Fruit fly (Drosophila melanogaster): ENCODE measurements around the gene CG1105.
A peak's percentile ranks its signal among the peaks of the same experiment; 100 is the strongest.

The CG1105 gene

DNA sequence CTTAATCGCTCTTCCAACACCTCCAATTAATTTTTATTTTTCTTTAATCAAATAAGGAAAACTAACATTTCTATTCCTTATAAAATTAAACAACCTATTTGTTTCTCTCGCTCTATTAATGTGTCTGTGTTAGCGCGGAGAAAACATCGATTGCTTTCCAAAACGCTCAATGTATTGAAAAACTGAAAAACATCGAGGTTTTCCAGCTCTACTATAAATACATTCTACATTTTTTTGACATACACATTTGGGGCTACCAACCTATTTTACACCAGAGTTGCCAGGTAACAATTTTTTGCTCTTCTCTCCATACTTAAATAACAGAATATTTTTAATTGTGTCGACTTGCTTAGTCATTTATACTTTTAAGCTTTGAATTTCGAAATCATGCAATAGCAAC is 25.0 kb upstream of the CG1105 start (continued):
- TF ChIP-seq Xbp1 (GFP tag; optimal IDR thresholded peaks at IDR 0.05): peak; percentile 44
- TF ChIP-seq sens (GFP tag): peak; percentile 91
- TF ChIP-seq Dref (GFP tag; IDR thresholded peaks at IDR 0.05): peak; percentile 61
- no peak for TF ChIP-seq CG7987 (GFP tag; optimal IDR thresholded peaks at IDR 0.05)
- no peak for TF ChIP-seq CG11696 (GFP tag; IDR thresholded peaks at IDR 0.05)
- TF ChIP-seq esg (GFP tag; conservative IDR thresholded peaks at IDR 0.05): no peak
- no peak for TF ChIP-seq Dip2 (GFP tag; IDR thresholded peaks at IDR 0.05)
- TF ChIP-seq NfI (GFP tag; optimal IDR thresholded peaks at IDR 0.05): peak; percentile 10
- no peak for TF ChIP-seq ap (GFP tag; IDR thresholded peaks at IDR 0.05)
- TF ChIP-seq CG6175 (GFP tag; IDR thresholded peaks at IDR 0.05): no peak
- TF ChIP-seq pho (GFP tag; optimal IDR thresholded peaks at IDR 0.05): no peak
- no peak for TF ChIP-seq CG6765 (GFP tag; optimal IDR thresholded peaks at IDR 0.05)
- TF ChIP-seq lbe (GFP tag; optimal IDR thresholded peaks at IDR 0.05): no peak
- peak; percentile 57 for TF ChIP-seq CG30020 (tag; optimal IDR thresholded peaks at IDR 0.05)
- peak; percentile 70 for TF ChIP-seq CG10267 (tag; optimal IDR thresholded peaks at IDR 0.05)
- TF ChIP-seq Dfd (GFP tag; optimal IDR thresholded peaks at IDR 0.05): no peak
- TF ChIP-seq CG12219 (GFP tag; optimal IDR thresholded peaks at IDR 0.05): no peak
- TF ChIP-seq Dll (GFP tag; IDR thresholded peaks at IDR 0.05; ENCODE audit: partially characterized antibody): peak; percentile 75
- TF ChIP-seq CG4820 (GFP tag; optimal IDR thresholded peaks at IDR 0.05): no peak
- no peak for TF ChIP-seq CG13894 (tag; optimal IDR thresholded peaks at IDR 0.05)
- peak; percentile 37 for TF ChIP-seq phol (tag; optimal IDR thresholded peaks at IDR 0.05)
- TF ChIP-seq cwo (GFP tag; optimal IDR thresholded peaks at IDR 0.05): no peak
- TF ChIP-seq Awh (GFP tag; IDR thresholded peaks at IDR 0.05): no peak
- no peak for TF ChIP-seq CG18619 (GFP tag; optimal IDR thresholded peaks at IDR 0.05)
- TF ChIP-seq CG5245 (GFP tag; optimal IDR thresholded peaks at IDR 0.05): no peak
- peak; percentile 72 for TF ChIP-seq CG2116 (GFP tag; optimal IDR thresholded peaks at IDR 0.05)
- TF ChIP-seq ara (GFP tag; IDR thresholded peaks at IDR 0.05): no peak
- TF ChIP-seq aop (GFP tag; IDR thresholded peaks at IDR 0.05): no peak
- TF ChIP-seq CG9932 (GFP tag; IDR thresholded peaks at IDR 0.05): peak; percentile 23; the same call in 1 of the 2 replicates
- TF ChIP-seq sob (GFP tag; IDR thresholded peaks at IDR 0.05): no peak
- TF ChIP-seq CG14050 (GFP tag; IDR thresholded peaks at IDR 0.05): peak; percentile 36; the same call in 1 of the 3 replicates
- TF ChIP-seq CG17912 (GFP tag; optimal IDR thresholded peaks at IDR 0.05): peak; percentile 15
- TF ChIP-seq CrebB (tag; optimal IDR thresholded peaks at IDR 0.05): no peak
- no peak for TF ChIP-seq bcd (GFP tag; optimal IDR thresholded peaks at IDR 0.05)
- no peak for TF ChIP-seq tup (GFP tag; optimal IDR thresholded peaks at IDR 0.05)
- TF ChIP-seq zen (tag; optimal IDR thresholded peaks at IDR 0.05): peak; percentile 7
- peak; percentile 59 for TF ChIP-seq vnd (GFP tag; IDR thresholded peaks at IDR 0.05; ENCODE audit: partially characterized antibody)
- no peak for TF ChIP-seq Hr51 (GFP tag; optimal IDR thresholded peaks at IDR 0.05)
- TF ChIP-seq HmgZ (tag; optimal IDR thresholded peaks at IDR 0.05): peak; percentile 52
- TF ChIP-seq usp (GFP tag; optimal IDR thresholded peaks at IDR 0.05): no peak

- no peak for TF ChIP-seq Optix (GFP tag; IDR thresholded peaks at IDR 0.05)
- no peak for TF ChIP-seq ham (GFP tag; IDR thresholded peaks at IDR 0.05)
- TF ChIP-seq CG6813 (GFP tag; optimal IDR thresholded peaks at IDR 0.05): no peak
- TF ChIP-seq danr (GFP tag; IDR thresholded peaks at IDR 0.05): no peak
- peak; percentile 23; the same call in 1 of the 2 replicates for TF ChIP-seq Rfx (GFP tag; IDR thresholded peaks at IDR 0.05)
- TF ChIP-seq bbx (GFP tag; IDR thresholded peaks at IDR 0.05; ENCODE audit: partially characterized antibody): no peak
- TF ChIP-seq Deaf1 (tag; optimal IDR thresholded peaks at IDR 0.05): peak; percentile 97
- TF ChIP-seq CG13287 (GFP tag; IDR thresholded peaks at IDR 0.05; ENCODE audit: partially characterized antibody): peak; percentile 21; the same call in 1 of the 2 replicates
- peak; percentile 25 for TF ChIP-seq B-H2 (GFP tag; optimal IDR thresholded peaks at IDR 0.05)
- TF ChIP-seq kah (GFP tag; optimal IDR thresholded peaks at IDR 0.05): no peak
- TF ChIP-seq CG2875 (GFP tag; optimal IDR thresholded peaks at IDR 0.05): no peak
- TF ChIP-seq Max (GFP tag; optimal IDR thresholded peaks at IDR 0.05): no peak
- TF ChIP-seq Sry-δ (GFP tag; optimal IDR thresholded peaks at IDR 0.05): no peak
Observed at dm6 chr3R:7090337-7090830, 23.4 kb upstream of the CG1105 start.
